Fruit fly (Drosophila melanogaster) whole organism, embryonic: ENCODE results near the gene Shc.

Experiments
- Ada2b ChIP-seq: fragments of 200-800 bp; sonication (Bioruptor generic); IDR thresholded peaks from 2 replicates; pipeline ENCODE4 v1.3.6; 2022; ENCODE audit warnings: missing biosample characterization, missing genetic modification characterization
- Antp ChIP-seq: fragments of 200-800 bp; sonication (Bioruptor generic); optimal IDR thresholded peaks from 3 replicates; lab custom pipeline; 2016; ENCODE audit warnings: missing biosample characterization, missing genetic modification characterization
- B-H2 ChIP-seq: fragments of 200-800 bp; sonication (Bioruptor generic); optimal IDR thresholded peaks from 2 replicates; lab custom pipeline; 2018; ENCODE audit warnings: missing biosample characterization, mild to moderate bottlenecking, missing genetic modification characterization
- BtbVII ChIP-seq: fragments of 200-800 bp; sonication (Bioruptor generic); optimal IDR thresholded peaks from 3 replicates; lab custom pipeline; 2017; ENCODE audit warnings: missing biosample characterization, mild to moderate bottlenecking, missing genetic modification characterization
- CG10565 ChIP-seq: fragments of 200-800 bp; sonication (Bioruptor generic); optimal IDR thresholded peaks from 3 replicates; lab custom pipeline; 2016; ENCODE audit warnings: missing biosample characterization, mild to moderate bottlenecking, missing genetic modification characterization
- CG11723 ChIP-seq: fragments of 200-800 bp; sonication (Bioruptor generic); optimal IDR thresholded peaks from 2 replicates; lab custom pipeline; 2017; ENCODE audit warnings: missing biosample characterization, mild to moderate bottlenecking, missing genetic modification characterization
- CG14014 ChIP-seq: fragments of 200-800 bp; sonication (Bioruptor generic); IDR thresholded peaks from 2 replicates; pipeline ENCODE4 v1.3.6; 2022; ENCODE audit warnings: missing biosample characterization, missing genetic modification characterization
- CG14050 ChIP-seq: fragments of 200-800 bp; sonication (Bioruptor generic); IDR thresholded peaks from 3 replicates; pipeline ENCODE4 v1.3.6; 2022; ENCODE audit warnings: missing biosample characterization, missing genetic modification characterization
- CG14441 ChIP-seq: fragments of 200-800 bp; sonication (Bioruptor generic); IDR thresholded peaks from 2 replicates; pipeline ENCODE4 v1.3.6; 2022; ENCODE audit warnings: missing biosample characterization, missing genetic modification characterization
- CG1647 ChIP-seq: fragments of 200-800 bp; sonication (Bioruptor generic); optimal IDR thresholded peaks from 3 replicates; lab custom pipeline; 2016; ENCODE audit warnings: missing biosample characterization, missing genetic modification characterization
- CG16779 ChIP-seq: fragments of 200-800 bp; sonication (Bioruptor generic); IDR thresholded peaks from 2 replicates; pipeline ENCODE4 v1.3.6; 2022; ENCODE audit warnings: missing biosample characterization, missing genetic modification characterization
- CG17359 ChIP-seq: fragments of 200-800 bp; sonication (Bioruptor generic); optimal IDR thresholded peaks from 3 replicates; lab custom pipeline; 2018; ENCODE audit warnings: missing biosample characterization, mild to moderate bottlenecking, missing genetic modification characterization, moderate library complexity
- CG2116 ChIP-seq: fragments of 200-800 bp; sonication (Bioruptor generic); optimal IDR thresholded peaks from 3 replicates; lab custom pipeline; 2018; ENCODE audit warnings: missing biosample characterization, mild to moderate bottlenecking, missing genetic modification characterization
- CG31224 ChIP-seq: fragments of 200-800 bp; sonication (Bioruptor generic); IDR thresholded peaks from 2 replicates; pipeline ENCODE4 v1.3.6; 2022; ENCODE audit warnings: missing biosample characterization, missing genetic modification characterization
- CG31365 ChIP-seq: fragments of 200-800 bp; sonication (Bioruptor generic); optimal IDR thresholded peaks from 2 replicates; lab custom pipeline; 2018; ENCODE audit warnings: missing biosample characterization, mild to moderate bottlenecking, missing genetic modification characterization
- CG5245 ChIP-seq: fragments of 200-800 bp; sonication (Bioruptor generic); optimal IDR thresholded peaks from 3 replicates; lab custom pipeline; 2016; ENCODE audit warnings: missing biosample characterization, missing genetic modification characterization
- CG7556 ChIP-seq: fragments of 200-800 bp; sonication (Bioruptor generic); optimal IDR thresholded peaks from 2 replicates; lab custom pipeline; 2017; ENCODE audit warnings: missing biosample characterization, mild to moderate bottlenecking, missing genetic modification characterization
- CG7928 ChIP-seq: fragments of 200-800 bp; sonication (Bioruptor generic); optimal IDR thresholded peaks from 2 replicates; lab custom pipeline; 2017; ENCODE audit warnings: missing biosample characterization, mild to moderate bottlenecking, missing genetic modification characterization
- CG8388 ChIP-seq: fragments of 200-800 bp; sonication (Bioruptor generic); optimal IDR thresholded peaks from 2 replicates; lab custom pipeline; 2019; ENCODE audit warnings: missing biosample characterization, mild to moderate bottlenecking, missing genetic modification characterization, moderate library complexity
- Chrac-16 ChIP-seq: fragments of 200-800 bp; sonication (Bioruptor generic); optimal IDR thresholded peaks from 3 replicates; lab custom pipeline; 2016; ENCODE audit warnings: missing biosample characterization, missing genetic modification characterization
- D ChIP-seq, 2 experiments: fragments of 200-800 bp in 1 of 2; fragments of >200 bp in 1 of 2; sonication (Bioruptor generic) in 1 of 2; optimal IDR thresholded peaks; 2 replicates in 1 of 2; 3 replicates in 1 of 2; lab custom pipeline; 2017; ENCODE audit warnings: mild to moderate bottlenecking in 1 of 2, missing biosample characterization in 1 of 2, missing genetic modification characterization in 1 of 2, missing genetic modification reagents in 1 of 2
- D19A ChIP-seq: fragments of 200-800 bp; optimal IDR thresholded peaks from 3 replicates; lab custom pipeline; 2019; ENCODE audit warnings: missing biosample characterization, mild to moderate bottlenecking, missing genetic modification characterization, moderate library complexity
- Dbx ChIP-seq: fragments of 200-800 bp; sonication (Bioruptor generic); IDR thresholded peaks from 3 replicates; pipeline ENCODE4 v1.3.6; 2022; ENCODE audit warnings: missing biosample characterization, missing genetic modification characterization
- Elba2 ChIP-seq: fragments of 200-800 bp; sonication (Bioruptor generic); optimal IDR thresholded peaks from 3 replicates; lab custom pipeline; 2016; ENCODE audit warnings: missing biosample characterization, missing genetic modification characterization
- Fer1 ChIP-seq: fragments of 200-800 bp; sonication (Bioruptor generic); optimal IDR thresholded peaks from 2 replicates; lab custom pipeline; 2017; ENCODE audit warnings: missing biosample characterization, mild to moderate bottlenecking, missing genetic modification characterization
- HmgD ChIP-seq: fragments of 200-800 bp; sonication (Bioruptor generic); optimal IDR thresholded peaks from 3 replicates; lab custom pipeline; 2016; ENCODE audit warnings: missing biosample characterization, missing genetic modification characterization
- Jarid2 ChIP-seq: fragments of 200-800 bp; sonication (Bioruptor generic); optimal IDR thresholded peaks from 3 replicates; lab custom pipeline; 2017; ENCODE audit warnings: mild to moderate bottlenecking, missing biosample characterization, missing genetic modification reagents, missing genetic modification characterization
- Kr ChIP-seq: fragments of 200-800 bp; sonication (Bioruptor generic); optimal IDR thresholded peaks from 2 replicates; lab custom pipeline; 2017; ENCODE audit warnings: missing biosample characterization, mild to moderate bottlenecking, missing genetic modification characterization
- Lim3 ChIP-seq: fragments of 200-800 bp; sonication (Bioruptor generic); IDR thresholded peaks from 2 replicates; pipeline ENCODE4 v1.3.6; 2022; ENCODE audit warnings: missing biosample characterization, missing genetic modification characterization
- Mes4 ChIP-seq: fragments of 200-800 bp; sonication (Bioruptor generic); optimal IDR thresholded peaks from 2 replicates; lab custom pipeline; 2016; ENCODE audit warnings: missing biosample characterization, missing genetic modification characterization
- Oli ChIP-seq: fragments of 200-800 bp; sonication (Bioruptor generic); optimal IDR thresholded peaks from 2 replicates; lab custom pipeline; 2018; ENCODE audit warnings: missing biosample characterization, mild to moderate bottlenecking, missing genetic modification characterization, moderate library complexity
- Ptx1 ChIP-seq: fragments of 200-800 bp; sonication (Bioruptor generic); IDR thresholded peaks from 2 replicates; pipeline ENCODE4 v1.3.6; 2022; ENCODE audit warnings: missing biosample characterization, missing genetic modification characterization
- Sry-β ChIP-seq: fragments of 200-800 bp; sonication (Bioruptor generic); optimal IDR thresholded peaks from 2 replicates; lab custom pipeline; 2018; ENCODE audit warnings: missing biosample characterization, mild to moderate bottlenecking, missing genetic modification characterization, moderate library complexity
- Usf ChIP-seq: fragments of 200-800 bp; sonication (Bioruptor generic); optimal IDR thresholded peaks from 2 replicates; lab custom pipeline; 2017; ENCODE audit warnings: missing genotype, missing biosample characterization, missing genetic modification characterization
- ash1 ChIP-seq: fragments of 200-800 bp; sonication (Bioruptor generic); optimal IDR thresholded peaks from 2 replicates; lab custom pipeline; 2018; ENCODE audit warnings: missing biosample characterization, mild to moderate bottlenecking, missing genetic modification characterization
- ato ChIP-seq: fragments of 200-800 bp; sonication (Bioruptor generic); IDR thresholded peaks from 2 replicates; pipeline ENCODE4 v1.3.6; 2022; ENCODE audit warnings: missing biosample characterization, missing genetic modification characterization; ENCODE audit not compliant: partially characterized antibody
- br ChIP-seq: fragments of >200 bp; optimal IDR thresholded peaks from 2 replicates; lab custom pipeline; 2017
- cad ChIP-seq: fragments of >200 bp; optimal IDR thresholded peaks from 2 replicates; lab custom pipeline; 2017; ENCODE audit warnings: missing biosample characterization, missing genetic modification characterization
- chn ChIP-seq: fragments of 200-800 bp; sonication (Bioruptor generic); optimal IDR thresholded peaks from 2 replicates; lab custom pipeline; 2016; ENCODE audit warnings: missing biosample characterization, missing genetic modification characterization
- fd64A ChIP-seq: fragments of 200-800 bp; sonication (Bioruptor generic); optimal IDR thresholded peaks from 3 replicates; lab custom pipeline; 2018; ENCODE audit warnings: missing biosample characterization, mild to moderate bottlenecking, missing genetic modification characterization
- h ChIP-seq: fragments of >200 bp; optimal IDR thresholded peaks from 2 replicates; lab custom pipeline; 2017
- mirr ChIP-seq: fragments of 200-800 bp; sonication (Bioruptor generic); optimal IDR thresholded peaks from 3 replicates; lab custom pipeline; 2018; ENCODE audit warnings: missing biosample characterization, mild to moderate bottlenecking, missing genetic modification characterization
- nom ChIP-seq: fragments of 200-800 bp; sonication (Bioruptor generic); optimal IDR thresholded peaks from 2 replicates; lab custom pipeline; 2017; ENCODE audit warnings: missing biosample characterization, missing genetic modification characterization, mild to moderate bottlenecking, moderate library complexity, missing genetic modification reagents
- pzg ChIP-seq: fragments of 200-800 bp; sonication (Bioruptor generic); optimal IDR thresholded peaks from 3 replicates; lab custom pipeline; 2018; ENCODE audit warnings: missing biosample characterization, mild to moderate bottlenecking, missing genetic modification characterization, moderate library complexity
- scrt ChIP-seq: fragments of 200-800 bp; sonication (Bioruptor generic); optimal IDR thresholded peaks from 2 replicates; lab custom pipeline; 2018; ENCODE audit warnings: missing biosample characterization, mild to moderate bottlenecking, missing genetic modification characterization, moderate library complexity
- tin ChIP-seq: fragments of 200-800 bp; sonication (Bioruptor generic); optimal IDR thresholded peaks from 3 replicates; lab custom pipeline; 2016; ENCODE audit warnings: missing biosample characterization, missing genetic modification characterization
- tio ChIP-seq: fragments of 200-800 bp; sonication (Bioruptor generic); optimal IDR thresholded peaks from 2 replicates; lab custom pipeline; 2017; ENCODE audit warnings: missing biosample characterization, missing genetic modification characterization, inconsistent platforms
- usp ChIP-seq: fragments of >200 bp; optimal IDR thresholded peaks from 2 replicates; lab custom pipeline; 2017; ENCODE audit warnings: missing biosample characterization, missing genetic modification characterization
- wek ChIP-seq: fragments of 200-800 bp; sonication (Bioruptor generic); optimal IDR thresholded peaks from 3 replicates; lab custom pipeline; 2018; ENCODE audit warnings: missing biosample characterization, mild to moderate bottlenecking, missing genetic modification characterization, moderate library complexity

Gene Shc

DNA sequence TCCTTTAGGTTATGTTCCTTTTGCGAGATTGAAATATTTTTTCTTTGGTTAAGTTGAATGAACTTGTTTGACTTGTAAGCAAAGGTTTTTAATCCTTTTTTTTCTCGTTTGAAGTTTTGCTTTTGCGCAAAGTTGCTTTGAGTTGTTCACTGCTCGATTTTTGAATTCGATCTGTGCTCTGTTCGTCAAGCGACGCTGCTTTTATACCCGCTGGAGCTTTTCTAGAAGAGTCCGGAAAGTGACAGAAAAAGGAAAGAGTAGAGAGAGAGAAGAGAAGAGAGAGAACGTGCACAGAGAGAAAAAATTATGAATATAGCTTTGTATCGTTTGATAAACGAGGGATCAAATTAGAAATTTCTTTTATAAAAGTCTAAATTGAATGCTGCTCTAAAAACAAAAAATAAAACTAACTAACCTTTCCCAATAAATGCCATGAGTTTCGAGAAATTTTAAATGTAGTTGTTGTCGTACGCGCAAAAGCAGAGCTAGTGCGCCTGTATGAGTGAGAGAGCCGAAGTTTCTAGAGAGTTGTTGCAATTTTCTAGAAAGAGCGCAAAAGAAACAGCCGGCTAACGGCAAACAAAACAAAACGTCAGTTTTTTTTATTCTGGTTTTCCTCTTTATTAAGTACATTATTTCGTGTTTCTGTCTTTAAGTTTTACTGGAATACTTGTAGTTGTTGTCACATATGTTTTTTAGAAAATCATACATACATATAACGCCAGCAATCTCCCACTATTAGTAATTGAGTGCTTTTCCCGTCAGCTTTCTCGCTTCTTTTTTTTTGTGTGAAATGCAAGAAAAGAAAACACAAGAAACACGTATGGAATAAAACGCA lies 49.4 kb upstream of the Shc start, which contains the start of gene Hsp26 (continued):
- peak; percentile 86 for TF ChIP-seq Antp (GFP tag; lab: Kevin White, UChicago)
- TF ChIP-seq B-H2 (GFP tag; lab: Kevin White, UChicago) = peak; percentile 49
- TF ChIP-seq h (lab: Kevin White, UChicago) = no peak
- TF ChIP-seq Ada2b (GFP tag; lab: Robert Waterston, UW) = peak; percentile 84
- TF ChIP-seq Lim3 (GFP tag; lab: Robert Waterston, UW) = no peak
- no peak for TF ChIP-seq cad (GFP tag; lab: Kevin White, UChicago)
- peak; percentile 88 for TF ChIP-seq Mes4 (GFP tag; lab: Kevin White, UChicago)
- TF ChIP-seq Fer1 (GFP tag; lab: Kevin White, UChicago) = peak; percentile 86
- TF ChIP-seq usp (GFP tag; lab: Kevin White, UChicago) = no peak
- TF ChIP-seq CG7556 (GFP tag; lab: Kevin White, UChicago) = peak; percentile 89
- peak; percentile 85 for TF ChIP-seq CG14014 (GFP tag; lab: Robert Waterston, UW)
- peak; percentile 54 for TF ChIP-seq CG2116 (GFP tag; lab: Kevin White, UChicago)
- peak; percentile 68 for TF ChIP-seq BtbVII (GFP tag; lab: Kevin White, UChicago)
- TF ChIP-seq nom (GFP tag; lab: Kevin White, UChicago) = peak; percentile 79
- no peak for TF ChIP-seq ato (GFP tag; lab: Robert Waterston, UW)
- TF ChIP-seq pzg (GFP tag; lab: Kevin White, UChicago) = no peak
- peak; percentile 87 for TF ChIP-seq CG8388 (GFP tag; lab: Kevin White, UChicago)
- TF ChIP-seq Elba2 (GFP tag; lab: Kevin White, UChicago) = no peak
- peak; percentile 65 for TF ChIP-seq tin (GFP tag; lab: Kevin White, UChicago)
- peak; percentile 75 for TF ChIP-seq Chrac-16 (GFP tag; lab: Kevin White, UChicago)
- TF ChIP-seq Oli (tag; lab: Kevin White, UChicago) = peak; percentile 86
- peak; percentile 80 for TF ChIP-seq scrt (GFP tag; lab: Kevin White, UChicago)
- TF ChIP-seq wek (GFP tag; lab: Kevin White, UChicago) = peak; percentile 26
- peak; percentile 77 for TF ChIP-seq D19A
- TF ChIP-seq CG17359 (tag; lab: Kevin White, UChicago) = peak; percentile 86
- no peak for TF ChIP-seq D (optimal IDR thresholded peaks at IDR 0.05; lab: Kevin White, UChicago)
- TF ChIP-seq D (GFP tag; optimal IDR thresholded peaks at IDR 0.05; lab: Kevin White, UChicago) = peak; percentile 51
- no peak for TF ChIP-seq HmgD (GFP tag; lab: Kevin White, UChicago)
- peak; percentile 68 for TF ChIP-seq CG31224 (GFP tag; lab: Robert Waterston, UW)
- no peak for TF ChIP-seq br (lab: Kevin White, UChicago)
- TF ChIP-seq tio = peak; percentile 72
- peak; percentile 60; the same call in 2 of the 3 replicates for TF ChIP-seq Dbx (GFP tag; lab: Robert Waterston, UW)
- peak; percentile 49 for TF ChIP-seq CG5245 (GFP tag; lab: Kevin White, UChicago)
- TF ChIP-seq CG11723 (GFP tag; lab: Kevin White, UChicago) = peak; percentile 59
- peak; percentile 75 for TF ChIP-seq Jarid2 (GFP tag; lab: Kevin White, UChicago)
- no peak for TF ChIP-seq CG10565 (GFP tag; lab: Kevin White, UChicago)
- peak; percentile 58 for TF ChIP-seq CG1647 (GFP tag; lab: Kevin White, UChicago)
- peak; percentile 79 for TF ChIP-seq chn
- peak; percentile 16 for TF ChIP-seq CG7928
- TF ChIP-seq Usf = no peak
- no peak; the same call in 1 of the 2 replicates for TF ChIP-seq CG16779 (GFP tag; lab: Robert Waterston, UW)
- TF ChIP-seq Sry-β (GFP tag; lab: Kevin White, UChicago) = no peak
- no peak for TF ChIP-seq Kr (GFP tag; lab: Kevin White, UChicago)
- no peak for TF ChIP-seq fd64A (GFP tag; lab: Kevin White, UChicago)
- TF ChIP-seq ash1 = no peak
- peak; percentile 26 for TF ChIP-seq CG31365
- TF ChIP-seq mirr (GFP tag; lab: Kevin White, UChicago) = no peak
- peak; percentile 81 for TF ChIP-seq CG14441 (GFP tag; lab: Robert Waterston, UW)
- TF ChIP-seq CG14050 (GFP tag; lab: Robert Waterston, UW) = peak; percentile 86
- peak; percentile 87 for TF ChIP-seq Ptx1 (GFP tag; lab: Robert Waterston, UW)
